Fruit fly (Drosophila melanogaster): Measurements from ENCODE around the gene CG17650.

CG17650 gene

DNA sequence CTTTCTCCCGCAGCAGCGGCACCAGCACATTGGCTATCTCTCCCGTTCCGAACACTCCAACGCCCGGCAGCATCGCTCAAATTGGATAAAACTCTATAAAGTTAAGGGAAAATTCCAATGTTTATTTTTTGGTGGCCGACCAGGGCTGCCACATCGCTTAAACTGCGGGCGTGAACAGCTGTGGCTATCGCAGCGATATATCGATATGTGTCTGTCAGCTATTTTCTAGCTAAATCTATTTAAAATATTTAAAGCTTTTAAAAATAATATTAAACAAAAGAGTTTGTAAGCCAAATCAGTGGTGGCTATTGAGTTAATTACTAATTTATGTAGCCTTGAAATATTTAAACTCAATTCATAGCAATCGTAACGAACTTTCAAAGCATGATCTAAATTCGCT is 6.9 kb downstream of the CG17650 start, which contains the start of the genes CG17712 and CG17648:
Gene CG17712 (minus strand): TSS at position 170 of the 400 bp plus-strand sequence.
Gene CG17648 (plus strand): TSS at position 356 of the 400 bp plus-strand sequence.
- TF ChIP-seq ovo (GFP tag; optimal IDR thresholded peaks at IDR 0.05), result no peak
- no peak for TF ChIP-seq CG7045 (GFP tag; optimal IDR thresholded peaks at IDR 0.05)
- peak; percentile 23 for TF ChIP-seq bab1 (GFP tag; optimal IDR thresholded peaks at IDR 0.05)

- TF ChIP-seq pad (GFP tag; optimal IDR thresholded peaks at IDR 0.05), result no peak
- no peak for TF ChIP-seq Mnt (GFP tag; optimal IDR thresholded peaks at IDR 0.05)
- TF ChIP-seq Hr96 (GFP tag; optimal IDR thresholded peaks at IDR 0.05), result no peak
- TF ChIP-seq CG12768 (GFP tag; optimal IDR thresholded peaks at IDR 0.05), result no peak
- TF ChIP-seq Clk (GFP tag; optimal IDR thresholded peaks at IDR 0.05), result no peak
- TF ChIP-seq cic (GFP tag; optimal IDR thresholded peaks at IDR 0.05), result no peak
- no peak for TF ChIP-seq CG7045 (GFP tag; optimal IDR thresholded peaks at IDR 0.05)
- TF ChIP-seq toe (GFP tag; optimal IDR thresholded peaks at IDR 0.05), result no peak
- TF ChIP-seq bab1 (GFP tag; optimal IDR thresholded peaks at IDR 0.05), result no peak
- no peak for TF ChIP-seq CG5204 (GFP tag; optimal IDR thresholded peaks at IDR 0.05)
These were observed 10.5 kb downstream of the CG17650 start for dm6 chr2L:1748410-1748809.

DNA sequence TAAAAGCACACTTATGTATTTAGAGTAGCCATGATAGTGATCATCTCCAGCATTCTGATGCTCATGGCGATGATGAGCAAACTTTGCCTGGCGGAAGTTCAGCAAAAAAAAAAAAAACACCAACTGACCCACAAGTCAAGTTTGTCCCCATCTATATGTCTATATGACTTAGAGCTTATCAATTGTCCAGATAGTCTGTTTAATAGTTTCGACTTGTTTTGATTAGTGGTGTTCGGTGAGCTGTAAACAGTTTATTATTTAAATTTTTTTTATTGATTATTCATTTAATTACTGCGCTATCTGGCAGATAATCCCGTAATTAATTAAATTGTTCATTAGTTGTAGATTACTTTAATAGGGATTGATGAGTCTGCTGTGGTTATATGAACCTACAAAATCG is 15.1 kb downstream of the CG17650 start:
- TF ChIP-seq CG1620 (GFP tag; optimal IDR thresholded peaks at IDR 0.05), result no peak
- TF ChIP-seq kay (GFP tag; ENCODE audit: borderline replicate concordance), result peak; percentile 66

DNA sequence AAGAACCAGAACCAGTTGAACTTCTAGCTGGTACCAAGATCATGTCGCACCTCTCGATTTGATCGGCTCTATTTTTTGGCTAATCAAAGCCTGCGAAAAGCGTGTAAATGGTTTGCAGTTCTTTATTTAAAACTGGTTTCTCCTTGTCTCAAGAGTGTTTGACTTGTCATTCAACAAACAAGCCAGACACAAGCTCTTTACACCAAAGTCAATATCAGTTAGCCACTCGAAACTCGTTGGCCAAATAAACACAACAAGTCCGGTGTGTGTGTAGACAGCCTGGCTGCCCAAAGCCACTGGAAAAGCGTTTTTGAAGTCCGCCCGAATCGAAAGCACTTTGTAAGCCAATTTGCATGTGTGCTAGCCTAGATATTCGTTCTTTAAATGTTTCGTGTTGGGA is 18.8 kb downstream of the CG17650 start:
- TF ChIP-seq toe (GFP tag; optimal IDR thresholded peaks at IDR 0.05) (no peak), Clk (GFP tag; optimal IDR thresholded peaks at IDR 0.05) (no peak), CG1620 (GFP tag; optimal IDR thresholded peaks at IDR 0.05) (no peak), CG11617 (GFP tag; optimal IDR thresholded peaks at IDR 0.05) (no peak), Crg-1 (GFP tag; optimal IDR thresholded peaks at IDR 0.05) (no peak), kay (GFP tag; ENCODE audit: borderline replicate concordance) (no peak), cic (GFP tag; optimal IDR thresholded peaks at IDR 0.05) (no peak), cnc (optimal IDR thresholded peaks at IDR 0.05) (no peak), ovo (GFP tag; optimal IDR thresholded peaks at IDR 0.05) (no peak), CG7045 (GFP tag; optimal IDR thresholded peaks at IDR 0.05) (no peak), CG5204 (GFP tag; optimal IDR thresholded peaks at IDR 0.05) (no peak), CG14711 (tag; optimal IDR thresholded peaks at IDR 0.05) (no peak), CG12768 (GFP tag; optimal IDR thresholded peaks at IDR 0.05) (no peak), tj (GFP tag; optimal IDR thresholded peaks at IDR 0.05) (no peak), pad (GFP tag; optimal IDR thresholded peaks at IDR 0.05) (no peak), CG33017 (tag; optimal IDR thresholded peaks at IDR 0.05) (no peak)

- TF ChIP-seq CG14711 (tag; optimal IDR thresholded peaks at IDR 0.05) (no peak), Mnt (GFP tag; optimal IDR thresholded peaks at IDR 0.05) (no peak), pad (GFP tag; optimal IDR thresholded peaks at IDR 0.05) (no peak), toe (GFP tag; optimal IDR thresholded peaks at IDR 0.05) (no peak)
These were observed 20.8 kb downstream of the CG17650 start for dm6 chr2L:1738054-1738453.

DNA sequence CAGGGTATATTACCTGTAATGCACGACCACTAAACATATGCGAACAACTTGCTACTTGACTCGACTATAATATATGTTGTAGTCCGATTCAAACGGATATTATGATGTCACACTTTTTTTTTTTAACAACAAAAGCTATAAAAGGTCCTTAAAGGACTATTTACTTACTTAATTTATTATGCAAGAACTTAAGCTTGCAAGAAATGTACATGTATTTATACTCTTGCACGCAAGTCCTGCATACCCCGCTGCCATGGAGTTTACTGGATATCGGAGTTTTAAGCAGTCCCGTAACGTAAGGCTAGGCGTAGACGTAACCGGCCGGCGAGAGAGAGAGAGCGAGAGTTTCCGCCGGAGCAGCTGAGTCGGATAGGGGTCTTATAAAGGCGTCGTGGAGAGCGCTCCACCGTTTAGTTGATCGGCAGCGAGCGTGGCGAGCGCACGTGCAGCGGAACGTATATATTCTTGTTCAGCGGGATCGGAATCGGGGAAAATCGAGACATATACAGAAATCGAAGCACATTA is 21.8 kb downstream of the CG17650 start:
- TF ChIP-seq CG12768 (GFP tag; optimal IDR thresholded peaks at IDR 0.05) (no peak), CG14711 (tag; optimal IDR thresholded peaks at IDR 0.05) (peak; percentile 67), Hr96 (GFP tag; optimal IDR thresholded peaks at IDR 0.05) (peak; percentile 26), CG5204 (GFP tag; optimal IDR thresholded peaks at IDR 0.05) (peak; percentile 21), CG7045 (GFP tag; optimal IDR thresholded peaks at IDR 0.05) (no peak), tj (GFP tag; optimal IDR thresholded peaks at IDR 0.05) (peak; percentile 35), pad (GFP tag; optimal IDR thresholded peaks at IDR 0.05) (peak; percentile 57), bab1 (GFP tag; optimal IDR thresholded peaks at IDR 0.05) (peak; percentile 71), Mnt (GFP tag; optimal IDR thresholded peaks at IDR 0.05) (peak; percentile 70), cic (GFP tag; optimal IDR thresholded peaks at IDR 0.05) (no peak), ovo (GFP tag; optimal IDR thresholded peaks at IDR 0.05) (no peak), Clk (GFP tag; optimal IDR thresholded peaks at IDR 0.05) (no peak), CG33017 (tag; optimal IDR thresholded peaks at IDR 0.05) (peak; percentile 10), kay (GFP tag; ENCODE audit: borderline replicate concordance) (no peak), CG7101 (tag; optimal IDR thresholded peaks at IDR 0.05) (peak; percentile 50), toe (GFP tag; optimal IDR thresholded peaks at IDR 0.05) (no peak), CG1620 (GFP tag; optimal IDR thresholded peaks at IDR 0.05) (no peak), CG11617 (GFP tag; optimal IDR thresholded peaks at IDR 0.05) (no peak), cnc (optimal IDR thresholded peaks at IDR 0.05) (no peak), Crg-1 (GFP tag; optimal IDR thresholded peaks at IDR 0.05) (no peak)

DNA sequence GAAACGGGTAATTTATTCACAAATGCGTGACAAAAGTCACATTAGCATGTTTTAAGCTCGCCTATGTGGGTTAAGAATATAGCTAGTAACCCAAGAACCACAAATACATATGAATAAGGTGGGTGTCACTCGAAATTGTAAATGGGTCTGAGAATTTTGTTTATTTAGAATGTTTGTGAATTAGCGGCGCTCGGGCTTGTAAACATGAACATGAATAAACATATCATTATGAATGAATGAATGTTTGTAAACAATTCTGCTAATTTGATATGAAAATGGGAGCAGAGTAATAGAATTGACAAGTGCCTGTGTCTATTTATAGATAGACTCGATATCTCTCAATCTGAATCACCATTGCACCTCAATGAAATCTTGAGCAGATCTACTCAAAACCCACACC is 23.8 kb downstream of the CG17650 start:
- TF ChIP-seq tj (GFP tag; optimal IDR thresholded peaks at IDR 0.05), result no peak
- TF ChIP-seq bab1 (GFP tag; optimal IDR thresholded peaks at IDR 0.05), result no peak
- no peak for TF ChIP-seq CG5204 (GFP tag; optimal IDR thresholded peaks at IDR 0.05)
- no peak for TF ChIP-seq CG1620 (GFP tag; optimal IDR thresholded peaks at IDR 0.05)
- TF ChIP-seq CG14711 (tag; optimal IDR thresholded peaks at IDR 0.05), result no peak
- no peak for TF ChIP-seq cnc (optimal IDR thresholded peaks at IDR 0.05)
- no peak for TF ChIP-seq CG7101 (tag; optimal IDR thresholded peaks at IDR 0.05)
- TF ChIP-seq toe (GFP tag; optimal IDR thresholded peaks at IDR 0.05), result no peak
- no peak for TF ChIP-seq kay (GFP tag; ENCODE audit: borderline replicate concordance)
- TF ChIP-seq Clk (GFP tag; optimal IDR thresholded peaks at IDR 0.05), result no peak
- TF ChIP-seq Hr96 (GFP tag; optimal IDR thresholded peaks at IDR 0.05), result no peak
- TF ChIP-seq CG12768 (GFP tag; optimal IDR thresholded peaks at IDR 0.05), result no peak
- TF ChIP-seq CG11617 (GFP tag; optimal IDR thresholded peaks at IDR 0.05), result no peak
- no peak for TF ChIP-seq pad (GFP tag; optimal IDR thresholded peaks at IDR 0.05)
- no peak for TF ChIP-seq ovo (GFP tag; optimal IDR thresholded peaks at IDR 0.05)
- no peak for TF ChIP-seq Mnt (GFP tag; optimal IDR thresholded peaks at IDR 0.05)
- no peak for TF ChIP-seq cic (GFP tag; optimal IDR thresholded peaks at IDR 0.05)
- TF ChIP-seq Crg-1 (GFP tag; optimal IDR thresholded peaks at IDR 0.05), result no peak
- TF ChIP-seq CG7045 (GFP tag; optimal IDR thresholded peaks at IDR 0.05), result no peak
- TF ChIP-seq CG33017 (tag; optimal IDR thresholded peaks at IDR 0.05), result no peak
